Worm (Caenorhabditis elegans) whole organism, L1 larva: ENCODE measurements around the gene C48B4.9.

Experiments
- aly-2 ChIP-seq: fragments of 150-350 bp; optimal IDR thresholded peaks from 2 replicates; lab custom pipeline; 2014; ENCODE audit warnings: missing biosample characterization, missing genetic modification characterization
- ama-1 ChIP-seq: fragments of 150-350 bp; optimal IDR thresholded peaks from 2 replicates; lab custom pipeline; 2014
- ces-1 ChIP-seq: fragments of 150-350 bp; optimal IDR thresholded peaks from 2 replicates; lab custom pipeline; 2014; ENCODE audit warnings: missing biosample characterization, missing genetic modification reagents, missing genetic modification characterization
- elt-3 ChIP-seq, 6 experiments: fragments of 150-350 bp in 1 of 6; sonication (generic microtip); optimal IDR thresholded peaks; 2 replicates each; lab custom pipeline; 2017 to 2018; ENCODE audit warnings: missing biosample characterization in 6 of 6, missing genetic modification characterization in 6 of 6, inconsistent platforms in 1 of 6
- nhr-12 ChIP-seq: sonication (generic microtip); optimal IDR thresholded peaks from 2 replicates; lab custom pipeline; 2017; ENCODE audit warnings: missing biosample characterization, missing genetic modification characterization
- nhr-237 ChIP-seq: fragments of 150-350 bp; optimal IDR thresholded peaks from 2 replicates; lab custom pipeline; 2014; ENCODE audit warnings: missing biosample characterization, missing genetic modification characterization
- nhr-77 ChIP-seq: fragments of 150-350 bp; optimal IDR thresholded peaks from 2 replicates; lab custom pipeline; 2014; ENCODE audit warnings: missing biosample characterization, missing genetic modification characterization
- skn-1 ChIP-seq: fragments of 150-350 bp; optimal IDR thresholded peaks from 2 replicates; lab custom pipeline; 2014; ENCODE audit warnings: missing biosample characterization, missing genetic modification characterization
- sox-4 ChIP-seq: sonication (generic microtip); optimal IDR thresholded peaks from 2 replicates; lab custom pipeline; 2016; ENCODE audit warnings: missing genetic modification characterization, missing compliant biosample characterization
- sptf-1 ChIP-seq: fragments of 150-350 bp; optimal IDR thresholded peaks from 2 replicates; lab custom pipeline; 2014; ENCODE audit warnings: missing biosample characterization, missing genetic modification characterization
- unc-62 ChIP-seq: fragments of 150-350 bp; optimal IDR thresholded peaks from 2 replicates; lab custom pipeline; 2014; ENCODE audit warnings: missing biosample characterization, missing genetic modification reagents, missing genetic modification characterization
- unc-98 ChIP-seq: fragments of 200-800 bp; sonication (Bioruptor generic); IDR thresholded peaks from 2 replicates; pipeline ENCODE4 v1.3.6; 2022; ENCODE audit warnings: missing genetic modification characterization, missing compliant biosample characterization
- zag-1 ChIP-seq: fragments of 150-350 bp; optimal IDR thresholded peaks from 2 replicates; lab custom pipeline; 2014; ENCODE audit warnings: missing biosample characterization, missing genetic modification characterization

- no peak for TF ChIP-seq nhr-77
- no peak for TF ChIP-seq sptf-1
- no peak for TF ChIP-seq ama-1 (lab: Kevin White, UChicago)
- TF ChIP-seq unc-98: no peak
- TF ChIP-seq unc-62: no peak
- TF ChIP-seq sox-4 (tag; lab: Kevin White, UChicago): no peak
- no peak for TF ChIP-seq skn-1 (tag; lab: Kevin White, UChicago)
- no peak for TF ChIP-seq zag-1
- TF ChIP-seq nhr-237: no peak
- no peak for TF ChIP-seq elt-3 (tag; optimal IDR thresholded peaks at IDR 0.05; lab: Kevin White, UChicago)
- no peak for TF ChIP-seq aly-2
- no peak for TF ChIP-seq nhr-12
- no peak for TF ChIP-seq ces-1 (GFP tag; lab: Kevin White, UChicago)
These were observed 2.0 kb downstream of the C48B4.9 start, which contains the start of gene C48B4.8 for ce11 chrIII:9561158-9561557.
